Worm (Caenorhabditis elegans) whole organism, mixed stage, embryonic: Measurements from ENCODE around the gene ftr-1.

ENCODE experiments used
- blmp-1 ChIP-seq: fragments of 150-350 bp; optimal IDR thresholded peaks from 2 replicates; lab custom pipeline; 2014; ENCODE audit warnings: missing biosample characterization, missing genetic modification characterization
- ceh-83 ChIP-seq: fragments of 200-800 bp; sonication (Bioruptor generic); optimal IDR thresholded peaks from 2 replicates; lab custom pipeline; 2018; ENCODE audit warnings: mild to moderate bottlenecking, missing genetic modification characterization, missing compliant biosample characterization
- elt-3 ChIP-seq: fragments of 150-350 bp; optimal IDR thresholded peaks from 2 replicates; lab custom pipeline; 2014; ENCODE audit warnings: missing biosample characterization, missing genetic modification characterization
- lin-13 ChIP-seq: fragments of 150-350 bp; optimal IDR thresholded peaks from 2 replicates; lab custom pipeline; 2014; ENCODE audit warnings: missing biosample characterization, missing genetic modification characterization
- nhr-12 ChIP-seq: fragments of 150-350 bp; optimal IDR thresholded peaks from 2 replicates; lab custom pipeline; 2014; ENCODE audit warnings: missing biosample characterization, missing genetic modification characterization
- nhr-76 ChIP-seq: sonication (generic microtip); optimal IDR thresholded peaks from 2 replicates; lab custom pipeline; 2017; ENCODE audit warnings: missing biosample characterization, missing genetic modification characterization
- ztf-11 ChIP-seq: fragments of 150-350 bp; optimal IDR thresholded peaks from 2 replicates; lab custom pipeline; 2014; ENCODE audit warnings: missing biosample characterization, missing genetic modification characterization

ce11 chrV:20196671-20197070, at the start of gene ftr-1:
- TF ChIP-seq blmp-1 (tag; lab: Kevin White, UChicago) (no peak), ztf-11 (tag; lab: Kevin White, UChicago) (no peak), elt-3 (tag; lab: Kevin White, UChicago) (no peak), lin-13 (tag; lab: Kevin White, UChicago) (no peak), nhr-76 (no peak), ceh-83 (no peak), nhr-12 (tag; lab: Kevin White, UChicago) (no peak)
